Worm (Caenorhabditis elegans): ENCODE measurements around the gene glrx-21.

glrx-21 gene

ce11 chrIII:5310403-5310802, 35.5 kb downstream of the glrx-21 start:
- no peak for TF ChIP-seq F13C5.2 (tag; optimal IDR thresholded peaks at IDR 0.05)
- TF ChIP-seq ceh-36 (tag; optimal IDR thresholded peaks at IDR 0.05): no peak

ce11 chrIII:5308278-5308677, 37.6 kb downstream of the glrx-21 start, which contains the start of gene mog-3:
Gene mog-3 (plus strand): TSS chrIII:5308596.
- TF ChIP-seq tbx-37 (GFP tag; conservative IDR thresholded peaks at IDR 0.05) (peak; percentile 83), ets-7 (tag; optimal IDR thresholded peaks at IDR 0.05) (peak; percentile 4), hmg-4 (GFP tag; optimal IDR thresholded peaks at IDR 0.05) (no peak), pes-1 (GFP tag; IDR thresholded peaks at IDR 0.05) (peak; percentile 63; the same call in 1 of the 2 replicates), flt-1 (GFP tag; IDR thresholded peaks at IDR 0.05) (0 out of 2 replicates have a peak, but pooled peaks have one; percentile 37), scrt-1 (GFP tag; IDR thresholded peaks at IDR 0.05) (no peak), aly-1 (tag; optimal IDR thresholded peaks at IDR 0.05) (no peak), F13C5.2 (tag; optimal IDR thresholded peaks at IDR 0.05) (peak; percentile 15), hmbx-1 (tag; optimal IDR thresholded peaks at IDR 0.05) (no peak), tra-4 (tag; optimal IDR thresholded peaks at IDR 0.05) (peak; percentile 9), ceh-36 (tag; optimal IDR thresholded peaks at IDR 0.05) (no peak), ama-1 (optimal IDR thresholded peaks at IDR 0.05) (no peak), tbx-11 (GFP tag; IDR thresholded peaks at IDR 0.05) (peak; percentile 22; the same call in 1 of the 2 replicates)

- TF ChIP-seq tbx-37 (GFP tag; conservative IDR thresholded peaks at IDR 0.05) (peak; percentile 72), sea-1 (GFP tag; conservative IDR thresholded peaks at IDR 0.05) (0 out of 2 replicates have a peak, but pooled peaks have one; percentile 54), ceh-13 (GFP tag; optimal IDR thresholded peaks at IDR 0.05) (peak; percentile 9), hmg-4 (GFP tag; optimal IDR thresholded peaks at IDR 0.05) (no peak), scrt-1 (GFP tag; IDR thresholded peaks at IDR 0.05) (peak; percentile 68; the same call in 1 of the 2 replicates), hmbx-1 (tag; optimal IDR thresholded peaks at IDR 0.05) (no peak), hnd-1 (tag; optimal IDR thresholded peaks at IDR 0.05) (peak; percentile 44), F13C5.2 (tag; optimal IDR thresholded peaks at IDR 0.05) (peak; percentile 8), ceh-36 (tag; optimal IDR thresholded peaks at IDR 0.05) (peak; percentile 51), pes-1 (GFP tag; IDR thresholded peaks at IDR 0.05) (peak; percentile 81)
Measured at ce11 chrIII:5305725-5306124, 40.2 kb downstream of the glrx-21 start.

- TF ChIP-seq ets-7 (tag; optimal IDR thresholded peaks at IDR 0.05) (no peak), sea-1 (GFP tag; conservative IDR thresholded peaks at IDR 0.05) (no peak), hnd-1 (tag; optimal IDR thresholded peaks at IDR 0.05) (no peak), ceh-36 (tag; optimal IDR thresholded peaks at IDR 0.05) (no peak), F13C5.2 (tag; optimal IDR thresholded peaks at IDR 0.05) (no peak), hmg-4 (GFP tag; optimal IDR thresholded peaks at IDR 0.05) (no peak), ama-1 (optimal IDR thresholded peaks at IDR 0.05) (no peak), flt-1 (GFP tag; IDR thresholded peaks at IDR 0.05) (no peak), scrt-1 (GFP tag; IDR thresholded peaks at IDR 0.05) (no peak), pes-1 (GFP tag; IDR thresholded peaks at IDR 0.05) (no peak), tbx-37 (GFP tag; conservative IDR thresholded peaks at IDR 0.05) (no peak), tbx-11 (GFP tag; IDR thresholded peaks at IDR 0.05) (no peak), B0310.2 (tag; optimal IDR thresholded peaks at IDR 0.05) (no peak), hmbx-1 (tag; optimal IDR thresholded peaks at IDR 0.05) (no peak), ceh-13 (GFP tag; optimal IDR thresholded peaks at IDR 0.05) (no peak), aly-1 (tag; optimal IDR thresholded peaks at IDR 0.05) (no peak), tra-4 (tag; optimal IDR thresholded peaks at IDR 0.05) (no peak)
Measured at ce11 chrIII:5304044-5304443, 41.9 kb downstream of the glrx-21 start.

ce11 chrIII:5301786-5302268, 44.1 kb downstream of the glrx-21 start, which contains the start of the genes T15B12.2 and F52C9.5:
Gene T15B12.2 (minus strand): TSS chrIII:5301886.
Gene F52C9.5 (plus strand): TSS chrIII:5302218.
- TF ChIP-seq aly-1 (tag; optimal IDR thresholded peaks at IDR 0.05) (no peak), tbx-11 (GFP tag; IDR thresholded peaks at IDR 0.05) (no peak)
